Worm (Caenorhabditis elegans): ENCODE results near the gene R08D7.5.

R08D7.5 gene

DNA sequence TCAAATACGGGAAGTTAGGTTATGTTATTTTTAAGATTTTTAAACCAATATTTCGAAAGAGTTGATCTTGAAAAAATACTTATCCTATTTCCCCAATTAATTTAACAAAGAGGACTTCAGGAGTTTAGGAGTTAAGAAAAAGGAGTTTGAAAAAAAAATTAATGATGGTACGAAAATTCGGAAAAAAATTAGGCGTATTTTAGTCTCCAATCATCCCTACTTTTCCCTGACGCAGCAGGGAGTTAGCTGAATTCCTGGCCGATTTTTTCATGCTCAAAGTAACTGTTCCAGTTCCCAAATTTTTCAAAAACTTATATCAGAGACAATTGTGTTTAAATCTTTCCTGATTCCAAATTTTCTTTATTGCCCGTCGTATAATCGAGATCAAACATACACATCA is 49.7 kb downstream of the R08D7.5 start:
- TF ChIP-seq hmg-1.2 (GFP tag; IDR thresholded peaks at IDR 0.05) (no peak), ets-4 (GFP tag; optimal IDR thresholded peaks at IDR 0.05) (no peak), lir-1 (GFP tag; conservative IDR thresholded peaks at IDR 0.05) (no peak), hrde-1 (tag; optimal IDR thresholded peaks at IDR 0.05; ENCODE audit: borderline replicate concordance) (no peak), snpc-1.3 (tag; optimal IDR thresholded peaks at IDR 0.05; ENCODE audit: insufficient read depth) (no peak), F37B4.10 (GFP tag; IDR thresholded peaks at IDR 0.05) (no peak), akir-1 (GFP tag; optimal IDR thresholded peaks at IDR 0.05) (no peak), gei-17 (GFP tag; optimal IDR thresholded peaks at IDR 0.05) (no peak), nfya-1 (tag; optimal IDR thresholded peaks at IDR 0.05; ENCODE audit: borderline replicate concordance, insufficient read depth) (no peak), tlf-1 (GFP tag; optimal IDR thresholded peaks at IDR 0.05) (no peak), ztf-22 (GFP tag; optimal IDR thresholded peaks at IDR 0.05) (no peak), F57A8.1 (GFP tag; optimal IDR thresholded peaks at IDR 0.05) (no peak), him-1 (tag; optimal IDR thresholded peaks at IDR 0.05) (no peak), F39B2.1 (GFP tag; IDR thresholded peaks at IDR 0.05) (no peak), ceh-27 (GFP tag; optimal IDR thresholded peaks at IDR 0.05) (no peak), egl-18 (GFP tag; IDR thresholded peaks at IDR 0.05) (no peak), bed-1 (GFP tag; IDR thresholded peaks at IDR 0.05) (no peak), pha-4 (tag; optimal IDR thresholded peaks at IDR 0.05) (no peak)
